Fruit fly (Drosophila melanogaster) whole organism, wandering third instar larva: ENCODE results near the gene Mettl5.

Experiments
- Abd-B ChIP-seq: fragments of >200 bp; optimal IDR thresholded peaks from 2 replicates; lab custom pipeline; 2017; ENCODE audit warnings: missing biosample characterization, missing genetic modification characterization
- CG32264 ChIP-seq: fragments of 200-800 bp; sonication (Bioruptor generic); optimal IDR thresholded peaks from 2 replicates; lab custom pipeline; 2016; ENCODE audit warnings: missing biosample characterization, missing genetic modification characterization
- CG9705 ChIP-seq: fragments of 200-800 bp; sonication (Bioruptor generic); optimal IDR thresholded peaks from 2 replicates; lab custom pipeline; 2018; ENCODE audit warnings: missing biosample characterization, mild to moderate bottlenecking, missing genetic modification characterization
- CrebA ChIP-seq: fragments of 200-800 bp; sonication (Bioruptor generic); optimal IDR thresholded peaks from 2 replicates; lab custom pipeline; 2016; ENCODE audit warnings: missing biosample characterization, mild to moderate bottlenecking, missing genetic modification characterization, borderline replicate concordance
- Dfd ChIP-seq: fragments of >200 bp; optimal IDR thresholded peaks from 2 replicates; lab custom pipeline; 2017; ENCODE audit warnings: missing biosample characterization, missing genetic modification characterization
- HLH106 ChIP-seq: fragments of 200-800 bp; optimal IDR thresholded peaks from 3 replicates; lab custom pipeline; 2019; ENCODE audit warnings: missing biosample characterization, mild to moderate bottlenecking, missing genetic modification characterization, moderate library complexity
- Hnf4 ChIP-seq: fragments of 200-800 bp; sonication (Bioruptor generic); optimal IDR thresholded peaks from 2 replicates; lab custom pipeline; 2016; ENCODE audit warnings: missing biosample characterization, mild to moderate bottlenecking, missing genetic modification characterization
- Hr78 ChIP-seq: fragments of >200 bp; optimal IDR thresholded peaks from 2 replicates; lab custom pipeline; 2017; ENCODE audit warnings: missing biosample characterization, missing genetic modification characterization
- Hr83 ChIP-seq: fragments of 200-300 bp; sonication (Bioruptor generic); optimal IDR thresholded peaks from 2 replicates; lab custom pipeline; 2016; ENCODE audit warnings: missing biosample characterization, mild to moderate bottlenecking, missing genetic modification characterization, moderate library complexity; ENCODE audit not compliant: poor library complexity, severe bottlenecking
- Jra ChIP-seq: sonication (Bioruptor generic); optimal IDR thresholded peaks from 2 replicates; lab custom pipeline; 2016; ENCODE audit warnings: missing biosample characterization, missing genetic modification characterization
- Mio ChIP-seq: sonication (Bioruptor generic); optimal IDR thresholded peaks from 2 replicates; lab custom pipeline; 2016; ENCODE audit warnings: missing biosample characterization, missing genetic modification characterization
- Myc ChIP-seq: fragments of >200 bp; optimal IDR thresholded peaks from 2 replicates; lab custom pipeline; 2017
- N ChIP-seq: fragments of >200 bp; optimal IDR thresholded peaks from 2 replicates; lab custom pipeline; 2018; ENCODE audit warnings: missing biosample characterization, missing external identifiers, missing genetic modification characterization
- OdsH ChIP-seq: fragments of 200-800 bp; sonication (Bioruptor generic); optimal IDR thresholded peaks from 2 replicates; lab custom pipeline; 2016; ENCODE audit warnings: missing biosample characterization, mild to moderate bottlenecking, missing genetic modification characterization
- Rel ChIP-seq, 2 experiments: fragments of 200-800 bp; sonication (Bioruptor generic) in 1 of 2; optimal IDR thresholded peaks; 2 replicates in 1 of 2; 3 replicates in 1 of 2; lab custom pipeline; 2016 to 2019; ENCODE audit warnings: mild to moderate bottlenecking in 2 of 2, missing biosample characterization in 2 of 2, missing genetic modification characterization in 2 of 2, moderate library complexity in 1 of 2
- Sp1 ChIP-seq: fragments of 200-800 bp; sonication (Bioruptor generic); optimal IDR thresholded peaks from 3 replicates; lab custom pipeline; 2019; ENCODE audit warnings: missing biosample characterization, mild to moderate bottlenecking, missing genetic modification characterization, moderate library complexity
- Vsx2 ChIP-seq: fragments of 200-300, 225-300 bp; sonication (Bioruptor generic); optimal IDR thresholded peaks from 2 replicates; lab custom pipeline; 2018; ENCODE audit warnings: missing biosample characterization, missing genetic modification characterization; ENCODE audit not compliant: partially characterized antibody
- br ChIP-seq: fragments of 200-800 bp; sonication (Bioruptor generic); optimal IDR thresholded peaks from 2 replicates; lab custom pipeline; 2016; ENCODE audit warnings: missing biosample characterization, missing genetic modification characterization
- brk ChIP-seq: fragments of 200-800 bp; sonication (Bioruptor generic); optimal IDR thresholded peaks from 2 replicates; lab custom pipeline; 2016; ENCODE audit warnings: missing biosample characterization, mild to moderate bottlenecking, missing genetic modification characterization
- dl ChIP-seq, 2 experiments: fragments of 175-275, 200-275 bp in 1 of 2; fragments of 200-275 bp in 1 of 2; sonication (Bioruptor generic); optimal IDR thresholded peaks; lab custom pipeline; 2018; ENCODE audit warnings: mild to moderate bottlenecking in 2 of 2, missing biosample characterization in 2 of 2, missing genetic modification characterization in 2 of 2, moderate library complexity in 2 of 2; ENCODE audit not compliant: partially characterized antibody in 2 of 2, insufficient read depth in 1 of 2
- dmrt93B ChIP-seq: fragments of 200-800 bp; sonication (Bioruptor generic); optimal IDR thresholded peaks from 2 replicates; lab custom pipeline; 2018; ENCODE audit warnings: missing biosample characterization, mild to moderate bottlenecking, missing genetic modification characterization
- dsf ChIP-seq: sonication (Bioruptor generic); optimal IDR thresholded peaks from 2 replicates; lab custom pipeline; 2016; ENCODE audit warnings: missing biosample characterization, missing genetic modification characterization, borderline replicate concordance
- ey ChIP-seq: fragments of 200-800 bp; sonication (Bioruptor generic); optimal IDR thresholded peaks from 2 replicates; lab custom pipeline; 2016; ENCODE audit warnings: missing biosample characterization, missing genetic modification characterization
- foxo ChIP-seq, 2 experiments: fragments of 200-800 bp; sonication (Bioruptor generic); optimal IDR thresholded peaks; 2 replicates in 1 of 2; 3 replicates in 1 of 2; lab custom pipeline; 2016 to 2017; ENCODE audit warnings: missing biosample characterization in 2 of 2, missing genetic modification characterization in 2 of 2
- fru ChIP-seq: fragments of 200-800 bp; sonication (Bioruptor generic); optimal IDR thresholded peaks from 3 replicates; lab custom pipeline; 2016; ENCODE audit warnings: missing biosample characterization, mild to moderate bottlenecking, missing genetic modification characterization
- h ChIP-seq: fragments of 200-800 bp; sonication (Bioruptor generic); optimal IDR thresholded peaks from 3 replicates; lab custom pipeline; 2016; ENCODE audit warnings: missing biosample characterization, mild to moderate bottlenecking, missing genetic modification characterization
- jim ChIP-seq: fragments of 175-275, 200-325 bp; sonication (Bioruptor generic); optimal IDR thresholded peaks from 2 replicates; lab custom pipeline; 2016; ENCODE audit warnings: missing biosample characterization, mild to moderate bottlenecking, missing genetic modification characterization
- lola ChIP-seq: fragments of >200 bp; optimal IDR thresholded peaks from 2 replicates; lab custom pipeline; 2017; ENCODE audit warnings: missing biosample characterization, missing genetic modification characterization
- pan ChIP-seq: fragments of >200 bp; optimal IDR thresholded peaks from 2 replicates; lab custom pipeline; 2017
- psq ChIP-seq: fragments of 200-800 bp; sonication (Bioruptor generic); optimal IDR thresholded peaks from 3 replicates; lab custom pipeline; 2017; ENCODE audit warnings: missing biosample characterization, mild to moderate bottlenecking, missing genetic modification characterization, moderate library complexity
- rgr ChIP-seq: fragments of 200-800 bp; sonication (Bioruptor generic); optimal IDR thresholded peaks from 3 replicates; lab custom pipeline; 2016; ENCODE audit warnings: missing biosample characterization, mild to moderate bottlenecking, missing genetic modification characterization
- sage ChIP-seq: fragments of 200-800 bp; sonication (Bioruptor generic); optimal IDR thresholded peaks from 2 replicates; lab custom pipeline; 2016; ENCODE audit warnings: missing biosample characterization, mild to moderate bottlenecking, missing genetic modification characterization
- sv ChIP-seq: fragments of 200-800 bp; sonication (Bioruptor generic); optimal IDR thresholded peaks from 3 replicates; lab custom pipeline; 2016; ENCODE audit warnings: missing biosample characterization, missing genetic modification characterization
- tai ChIP-seq: sonication (Bioruptor generic); optimal IDR thresholded peaks from 2 replicates; lab custom pipeline; 2016; ENCODE audit warnings: missing biosample characterization, missing genetic modification characterization
- woc ChIP-seq: sonication (Bioruptor generic); optimal IDR thresholded peaks from 2 replicates; lab custom pipeline; 2016; ENCODE audit warnings: missing biosample characterization, mild to moderate bottlenecking, missing genetic modification characterization

Gene Mettl5

dm6 chr3L:19260278-19260803 lies 3.2 kb upstream of the Mettl5 start, which contains the start of gene nes:
nes (minus strand) TSS chr3L:19260679.
- TF ChIP-seq h (GFP tag; lab: Kevin White, UChicago) = peak; percentile 11
- TF ChIP-seq tai (GFP tag; lab: Kevin White, UChicago) = no peak
- TF ChIP-seq HLH106 (tag; lab: Kevin White, UChicago) = peak; percentile 18
- TF ChIP-seq woc (GFP tag; lab: Kevin White, UChicago) = peak; percentile 61
- TF ChIP-seq Rel (GFP tag; optimal IDR thresholded peaks at IDR 0.05; lab: Kevin White, UChicago) = no peak
- peak; percentile 19 for TF ChIP-seq Rel (tag; optimal IDR thresholded peaks at IDR 0.05; lab: Kevin White, UChicago)
- TF ChIP-seq fru (GFP tag; lab: Kevin White, UChicago) = peak; percentile 68
- no peak for TF ChIP-seq Mio (GFP tag; lab: Kevin White, UChicago)
- TF ChIP-seq rgr (GFP tag; lab: Kevin White, UChicago) = peak; percentile 29
- no peak for TF ChIP-seq lola (GFP tag; lab: Kevin White, UChicago)
- TF ChIP-seq CG32264 (GFP tag; lab: Kevin White, UChicago) = no peak
- TF ChIP-seq Hnf4 (GFP tag; lab: Kevin White, UChicago) = peak; percentile 35

- TF ChIP-seq Rel (GFP tag; optimal IDR thresholded peaks at IDR 0.05; lab: Kevin White, UChicago) = no peak
- TF ChIP-seq Rel (tag; optimal IDR thresholded peaks at IDR 0.05; lab: Kevin White, UChicago) = no peak
- TF ChIP-seq woc (GFP tag; lab: Kevin White, UChicago) = peak; percentile 20
- TF ChIP-seq HLH106 (tag; lab: Kevin White, UChicago) = peak; percentile 22
- no peak for TF ChIP-seq Dfd (GFP tag; lab: Kevin White, UChicago)
- no peak for TF ChIP-seq jim (GFP tag; lab: Kevin White, UChicago)
- no peak for TF ChIP-seq rgr (GFP tag; lab: Kevin White, UChicago)
- peak; percentile 40 for TF ChIP-seq Myc (lab: Kevin White, UChicago)
- TF ChIP-seq Hnf4 (GFP tag; lab: Kevin White, UChicago) = no peak
Measured at dm6 chr3L:19261213-19261612, 2.4 kb upstream of the Mettl5 start, which contains the start of gene Bet1. Bet1 (plus strand) TSS chr3L:19261394.

DNA sequence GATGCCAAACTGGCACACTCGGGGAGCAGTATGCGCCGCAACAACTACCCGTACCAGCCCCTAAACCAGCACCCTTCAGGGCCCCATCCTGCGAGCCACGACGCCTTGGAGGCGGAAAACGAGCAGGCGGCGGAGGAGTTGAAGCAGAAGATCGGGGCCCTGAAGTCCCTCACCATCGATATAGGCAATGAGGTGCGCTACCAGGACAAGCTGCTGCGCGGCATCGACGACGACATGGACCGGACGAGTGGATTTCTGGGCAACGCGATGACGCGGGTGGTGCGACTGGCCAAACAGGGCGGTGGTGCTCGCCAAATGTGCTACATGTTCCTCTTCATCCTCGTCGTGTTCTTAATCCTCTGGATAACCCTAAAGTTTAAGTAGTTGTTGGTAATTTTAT lies 1.8 kb upstream of the Mettl5 start:
- TF ChIP-seq lola (GFP tag; lab: Kevin White, UChicago) (no peak), CrebA (GFP tag; lab: Kevin White, UChicago) (no peak), Myc (lab: Kevin White, UChicago) (no peak), brk (GFP tag; lab: Kevin White, UChicago) (no peak), dl (GFP tag; optimal IDR thresholded peaks at IDR 0.05; lab: Kevin White, UChicago; ENCODE audit: insufficient read depth in 1 of 2, partially characterized antibody in 2 of 2) (no peak), Vsx2 (no peak), HLH106 (tag; lab: Kevin White, UChicago) (no peak), Mio (GFP tag; lab: Kevin White, UChicago) (no peak), sage (GFP tag; lab: Kevin White, UChicago) (no peak), fru (GFP tag; lab: Kevin White, UChicago) (no peak), tai (GFP tag; lab: Kevin White, UChicago) (no peak), woc (GFP tag; lab: Kevin White, UChicago) (no peak), rgr (GFP tag; lab: Kevin White, UChicago) (no peak), Jra (GFP tag; lab: Kevin White, UChicago) (no peak), N (GFP tag; lab: Kevin White, UChicago) (no peak), br (GFP tag; lab: Kevin White, UChicago) (no peak), Hr78 (GFP tag; lab: Kevin White, UChicago) (no peak), dsf (GFP tag; lab: Kevin White, UChicago) (no peak), sv (GFP tag; lab: Kevin White, UChicago) (no peak), Hnf4 (GFP tag; lab: Kevin White, UChicago) (no peak)

DNA sequence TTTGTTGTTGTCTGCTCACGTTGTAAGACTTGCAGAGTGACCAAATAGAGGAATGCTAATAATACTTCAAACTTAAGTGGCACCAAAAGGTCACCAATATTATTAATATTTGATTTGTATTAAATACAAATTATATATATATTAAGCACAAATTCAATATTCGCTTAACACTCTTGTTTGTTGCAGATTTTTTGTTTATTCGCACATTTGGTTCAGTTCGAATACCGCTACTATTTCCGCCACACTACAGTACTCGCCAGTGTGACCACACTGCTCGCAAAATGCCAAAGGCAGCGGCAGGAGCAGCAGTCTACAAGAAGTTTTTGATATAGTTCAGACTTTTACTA lies 548 bp downstream of the Mettl5 start, which contains the start of gene Max:
Max (minus strand) TSS at position 44 of the 347 bp plus-strand sequence.
- TF ChIP-seq Myc (lab: Kevin White, UChicago) = peak; percentile 6
- TF ChIP-seq OdsH (GFP tag; lab: Kevin White, UChicago) = peak; percentile 41
- TF ChIP-seq Hr83 (GFP tag; lab: Kevin White, UChicago) = peak; percentile 13
- TF ChIP-seq dsf (GFP tag; lab: Kevin White, UChicago) = no peak
- peak; percentile 57 for TF ChIP-seq h (GFP tag; lab: Kevin White, UChicago)
- no peak for TF ChIP-seq lola (GFP tag; lab: Kevin White, UChicago)
- no peak for TF ChIP-seq Rel (GFP tag; optimal IDR thresholded peaks at IDR 0.05; lab: Kevin White, UChicago)
- peak; percentile 40 for TF ChIP-seq Rel (tag; optimal IDR thresholded peaks at IDR 0.05; lab: Kevin White, UChicago)
- TF ChIP-seq pan = no peak
- TF ChIP-seq sv (GFP tag; lab: Kevin White, UChicago) = no peak
- no peak for TF ChIP-seq dmrt93B (GFP tag; lab: Kevin White, UChicago)
- TF ChIP-seq sage (GFP tag; lab: Kevin White, UChicago) = peak; percentile 32
- TF ChIP-seq fru (GFP tag; lab: Kevin White, UChicago) = peak; percentile 35
- TF ChIP-seq CG9705 (GFP tag; lab: Kevin White, UChicago) = peak; percentile 68
- TF ChIP-seq foxo (GFP tag; optimal IDR thresholded peaks at IDR 0.05; lab: Kevin White, UChicago) = peak in 1 of 2 experiments; percentile 78
- peak; percentile 4 for TF ChIP-seq br (GFP tag; lab: Kevin White, UChicago)
- no peak for TF ChIP-seq brk (GFP tag; lab: Kevin White, UChicago)
- no peak for TF ChIP-seq Vsx2
- TF ChIP-seq Sp1 (GFP tag; lab: Kevin White, UChicago) = peak; percentile 73
- TF ChIP-seq ey (GFP tag; lab: Kevin White, UChicago) = peak; percentile 32
- TF ChIP-seq Hnf4 (GFP tag; lab: Kevin White, UChicago) = peak; percentile 37
- peak; percentile 78 for TF ChIP-seq HLH106 (tag; lab: Kevin White, UChicago)
- TF ChIP-seq rgr (GFP tag; lab: Kevin White, UChicago) = peak; percentile 75
- TF ChIP-seq Abd-B = no peak
- peak; percentile 58 for TF ChIP-seq psq
